Worm (Caenorhabditis elegans) whole organism, L1 larva: ENCODE data around the gene srbc-71.

ENCODE experiments used
- F16B12.6 ChIP-seq: fragments of 150-350 bp; optimal IDR thresholded peaks from 2 replicates; lab custom pipeline; 2014; ENCODE audit warnings: missing biosample characterization, missing genetic modification characterization
- ceh-8 ChIP-seq: fragments of 200-800 bp; sonication (Bioruptor generic); optimal IDR thresholded peaks from 2 replicates; lab custom pipeline; 2018; ENCODE audit warnings: mild to moderate bottlenecking, missing genetic modification characterization, moderate library complexity, missing compliant biosample characterization
- ceh-88 ChIP-seq: fragments of 200-800 bp; sonication (Bioruptor generic); IDR thresholded peaks from 2 replicates; pipeline ENCODE4 v1.3.6; 2022; ENCODE audit warnings: missing genetic modification characterization, missing compliant biosample characterization
- dpl-1 ChIP-seq, 3 experiments: fragments of 150-350 bp in 2 of 3; sonication (generic microtip) in 1 of 3; optimal IDR thresholded peaks; 2 replicates each; lab custom pipeline; 2014 to 2017; ENCODE audit warnings: missing biosample characterization in 3 of 3, missing genetic modification characterization in 3 of 3, missing genetic modification reagents in 3 of 3
- dsc-1 ChIP-seq: sonication (generic microtip); optimal IDR thresholded peaks from 2 replicates; lab custom pipeline; 2016; ENCODE audit warnings: mild to moderate bottlenecking, missing genetic modification characterization, missing compliant biosample characterization
- efl-1 ChIP-seq, 4 experiments: fragments of 150-350 bp; optimal IDR thresholded peaks in 3 of 4; peaks in 1 of 4; 1 replicate in 1 of 4; 2 replicates in 3 of 4; lab custom pipeline; 2014; ENCODE audit warnings: missing biosample characterization in 2 of 4, missing genetic modification characterization in 2 of 4, missing genetic modification reagents in 2 of 4
- egl-13 ChIP-seq: sonication (generic microtip); optimal IDR thresholded peaks from 2 replicates; lab custom pipeline; 2016; ENCODE audit warnings: missing genotype, missing genetic modification reagents, missing genetic modification characterization, missing compliant biosample characterization
- fkh-8 ChIP-seq: sonication (generic microtip); optimal IDR thresholded peaks from 2 replicates; lab custom pipeline; 2016; ENCODE audit warnings: mild to moderate bottlenecking, missing genetic modification characterization, missing compliant biosample characterization
- grh-1 ChIP-seq: fragments of 200-800 bp; sonication (Bioruptor generic); IDR thresholded peaks from 2 replicates; pipeline ENCODE4 v1.3.6; 2022; ENCODE audit warnings: missing genetic modification reagents, missing genetic modification characterization, missing compliant biosample characterization
- isw-1 ChIP-seq: fragments of 200-800 bp; sonication (Bioruptor generic); IDR thresholded peaks from 2 replicates; pipeline ENCODE4 v1.3.6; 2022; ENCODE audit warnings: missing genetic modification characterization, missing compliant biosample characterization
- lin-14 ChIP-seq: fragments of 200-800 bp; sonication (Bioruptor generic); optimal IDR thresholded peaks from 2 replicates; lab custom pipeline; 2018; ENCODE audit warnings: mild to moderate bottlenecking, missing genetic modification characterization, moderate library complexity, missing compliant biosample characterization
- lin-15B ChIP-seq: fragments of 150-350 bp; sonication (generic microtip); optimal IDR thresholded peaks from 3 replicates; lab custom pipeline; 2014; ENCODE audit warnings: missing biosample characterization, missing genetic modification characterization
- lin-35 ChIP-seq, 2 experiments: fragments of 150-350 bp; optimal IDR thresholded peaks; 2 replicates each; lab custom pipeline; 2014; ENCODE audit warnings: missing biosample characterization in 2 of 2, missing genetic modification characterization in 2 of 2, missing genetic modification reagents in 2 of 2
- lin-39 ChIP-seq: fragments of 150-350 bp; optimal IDR thresholded peaks from 2 replicates; lab custom pipeline; 2014; ENCODE audit warnings: missing biosample characterization, missing genetic modification reagents, missing genetic modification characterization
- lsy-2 ChIP-seq, 2 experiments: fragments of 150-350 bp; optimal IDR thresholded peaks; 2 replicates each; lab custom pipeline; 2014; ENCODE audit warnings: missing biosample characterization in 2 of 2, missing genetic modification characterization in 2 of 2
- mab-9 ChIP-seq: fragments of 200-800 bp; sonication (Bioruptor generic); IDR thresholded peaks from 2 replicates; pipeline ENCODE4 v1.3.6; 2022; ENCODE audit warnings: missing genetic modification reagents, missing genetic modification characterization, missing compliant biosample characterization
- mep-1 ChIP-seq: fragments of 150-350 bp; optimal IDR thresholded peaks from 2 replicates; lab custom pipeline; 2014; ENCODE audit warnings: missing biosample characterization, missing genetic modification characterization
- nhr-19 ChIP-seq: fragments of 200-800 bp; sonication (Bioruptor generic); conservative IDR thresholded peaks from 2 replicates; pipeline ENCODE4 v1.3.6; 2022; ENCODE audit warnings: missing genetic modification characterization, missing compliant biosample characterization
- nhr-20 ChIP-seq: sonication (generic microtip); optimal IDR thresholded peaks from 2 replicates; lab custom pipeline; 2016; ENCODE audit warnings: mild to moderate bottlenecking, missing genetic modification characterization, missing compliant biosample characterization
- nhr-47 ChIP-seq: sonication (generic microtip); optimal IDR thresholded peaks from 2 replicates; lab custom pipeline; 2016; ENCODE audit warnings: mild to moderate bottlenecking, missing genetic modification characterization, moderate library complexity, missing compliant biosample characterization
- nhr-71 ChIP-seq: sonication (generic microtip); optimal IDR thresholded peaks from 2 replicates; lab custom pipeline; 2016; ENCODE audit warnings: mild to moderate bottlenecking, missing genetic modification characterization, moderate library complexity, missing compliant biosample characterization
- nhr-76 ChIP-seq: sonication (generic microtip); optimal IDR thresholded peaks from 2 replicates; lab custom pipeline; 2017; ENCODE audit warnings: missing biosample characterization, missing genetic modification characterization
- nhr-85 ChIP-seq: sonication (generic microtip); peaks from one replicate; lab custom pipeline; 2016; ENCODE audit warnings: missing genetic modification characterization, inconsistent platforms, missing compliant biosample characterization
- nhr-90 ChIP-seq: sonication (generic microtip); optimal IDR thresholded peaks from 2 replicates; lab custom pipeline; 2016; ENCODE audit warnings: mild to moderate bottlenecking, missing genetic modification characterization, missing compliant biosample characterization; ENCODE audit not compliant: poor library complexity
- rnt-1 ChIP-seq: sonication (generic microtip); optimal IDR thresholded peaks from 2 replicates; lab custom pipeline; 2016; ENCODE audit warnings: mild to moderate bottlenecking, missing genetic modification characterization, moderate library complexity, missing compliant biosample characterization
- snu-23 ChIP-seq: sonication (generic microtip); optimal IDR thresholded peaks from 2 replicates; lab custom pipeline; 2016; ENCODE audit warnings: missing genetic modification characterization, missing compliant biosample characterization
- swsn-7 ChIP-seq: sonication (generic microtip); optimal IDR thresholded peaks from 2 replicates; lab custom pipeline; 2016; ENCODE audit warnings: missing genetic modification characterization, missing compliant biosample characterization
- tbx-2 ChIP-seq: sonication (generic microtip); optimal IDR thresholded peaks from 2 replicates; lab custom pipeline; 2016; ENCODE audit warnings: missing genetic modification characterization, missing compliant biosample characterization
- unc-86 ChIP-seq: sonication (generic microtip); optimal IDR thresholded peaks from 2 replicates; lab custom pipeline; 2016; ENCODE audit warnings: missing genetic modification characterization, missing compliant biosample characterization
- unc-98 ChIP-seq: fragments of 200-800 bp; sonication (Bioruptor generic); IDR thresholded peaks from 2 replicates; pipeline ENCODE4 v1.3.6; 2022; ENCODE audit warnings: missing genetic modification characterization, missing compliant biosample characterization
- vab-15 ChIP-seq: sonication (generic microtip); optimal IDR thresholded peaks from 2 replicates; lab custom pipeline; 2017; ENCODE audit warnings: missing genotype, mild to moderate bottlenecking, missing genetic modification characterization, missing compliant biosample characterization
- xbp-1 ChIP-seq: sonication (generic microtip); optimal IDR thresholded peaks from 2 replicates; lab custom pipeline; 2016; ENCODE audit warnings: missing genetic modification characterization, missing compliant biosample characterization

srbc-71 gene

DNA sequence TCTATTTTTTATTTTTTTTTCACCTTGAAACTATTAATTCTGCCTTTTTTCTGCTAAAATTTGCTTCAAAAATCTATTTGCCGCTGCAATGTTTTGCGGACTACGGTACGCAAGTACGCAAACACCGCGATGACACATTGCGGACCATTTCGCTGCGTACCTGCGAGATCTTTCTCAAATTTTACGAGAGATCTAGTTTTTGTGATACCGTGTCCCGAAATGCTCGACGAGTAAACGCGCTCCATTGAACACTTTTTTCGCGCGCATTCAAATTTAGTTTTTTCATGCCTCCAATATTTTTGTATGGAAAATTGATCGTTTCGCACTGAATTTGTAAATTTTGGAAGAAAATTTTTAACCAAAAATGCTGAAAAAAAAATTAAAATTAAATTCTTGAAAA, 41.0 kb downstream of the srbc-71 start:
- peak; percentile 99 for TF ChIP-seq grh-1 (GFP tag; lab: Robert Waterston, UW)
- peak; percentile 43 to 71 (median 64) for TF ChIP-seq dpl-1 (GFP tag; optimal IDR thresholded peaks at IDR 0.05; lab: Kevin White, UChicago)
- TF ChIP-seq ceh-88 (GFP tag; lab: Robert Waterston, UW) = peak; percentile 97
- TF ChIP-seq xbp-1 (tag; lab: Kevin White, UChicago) = peak; percentile 42
- TF ChIP-seq egl-13 = peak; percentile 31
- TF ChIP-seq rnt-1 (tag; lab: Kevin White, UChicago) = peak; percentile 62
- peak; percentile 64 to 76 for TF ChIP-seq lsy-2 (tag; optimal IDR thresholded peaks at IDR 0.05; lab: Kevin White, UChicago)
- peak; percentile 27 for TF ChIP-seq lin-15B (tag; lab: Kevin White, UChicago)
- peak; percentile 16 for TF ChIP-seq fkh-8 (tag; lab: Kevin White, UChicago)
- TF ChIP-seq nhr-20 = peak; percentile 40
- TF ChIP-seq tbx-2 (tag; lab: Kevin White, UChicago) = peak; percentile 44
- peak; percentile 47 for TF ChIP-seq snu-23 (GFP tag; lab: Kevin White, UChicago)
- peak; percentile 66 for TF ChIP-seq nhr-85
- peak; percentile 46 for TF ChIP-seq F16B12.6 (tag; lab: Kevin White, UChicago)
- peak; percentile 92 for TF ChIP-seq mab-9 (GFP tag; lab: Robert Waterston, UW)
- TF ChIP-seq swsn-7 (tag; lab: Kevin White, UChicago) = peak; percentile 40
- TF ChIP-seq nhr-71 = peak; percentile 74
- peak; percentile 45 for TF ChIP-seq nhr-90 (tag; lab: Kevin White, UChicago)
- TF ChIP-seq nhr-47 = peak; percentile 74
- peak; percentile 98 for TF ChIP-seq isw-1 (GFP tag; lab: Robert Waterston, UW)
- TF ChIP-seq lin-14 = peak; percentile 45
- peak; percentile 47 to 71 for TF ChIP-seq efl-1 (optimal IDR thresholded peaks at IDR 0.05; lab: Kevin White, UChicago)
- TF ChIP-seq efl-1 (GFP tag; optimal IDR thresholded peaks at IDR 0.05 in 1 of 2; lab: Kevin White, UChicago) = peak; percentile 74 to 97
- peak; percentile 22 for TF ChIP-seq unc-86 (tag; lab: Kevin White, UChicago)
- peak; percentile 87 for TF ChIP-seq unc-98 (GFP tag; lab: Robert Waterston, UW)
- peak; percentile 58 to 71 for TF ChIP-seq lin-35 (GFP tag; optimal IDR thresholded peaks at IDR 0.05; lab: Kevin White, UChicago)
- peak; percentile 98 for TF ChIP-seq nhr-19 (GFP tag; lab: Robert Waterston, UW)
- peak; percentile 22 for TF ChIP-seq dsc-1 (tag; lab: Kevin White, UChicago)

DNA sequence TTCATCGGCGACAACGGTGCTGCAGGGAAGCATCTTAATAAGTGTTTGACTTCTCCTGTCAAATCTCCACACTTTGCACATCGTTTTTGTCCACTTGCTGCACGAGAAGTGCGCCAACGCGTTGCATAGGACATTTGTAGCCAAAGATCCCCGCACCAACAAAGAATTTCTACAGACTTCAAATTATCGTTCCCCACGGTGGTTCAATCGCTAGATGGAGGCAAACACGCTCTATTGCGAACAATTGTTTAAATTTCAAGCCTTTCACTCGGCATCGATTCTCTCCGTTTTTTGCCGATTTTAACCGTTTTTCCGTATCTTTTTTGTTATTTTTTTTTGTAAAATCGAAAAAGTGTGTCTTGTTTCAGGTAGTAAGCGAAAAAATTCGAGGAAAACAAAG, 45.7 kb downstream of the srbc-71 start:
- TF ChIP-seq vab-15 = peak; percentile 35
- peak in 1 of 2 experiments; percentile 36 for TF ChIP-seq lsy-2 (tag; optimal IDR thresholded peaks at IDR 0.05; lab: Kevin White, UChicago)
- TF ChIP-seq efl-1 (optimal IDR thresholded peaks at IDR 0.05; lab: Kevin White, UChicago) = peak in 1 of 2 experiments; percentile 15
- peak in 1 of 2 experiments; percentile 63 for TF ChIP-seq efl-1 (GFP tag; optimal IDR thresholded peaks at IDR 0.05 in 1 of 2; lab: Kevin White, UChicago)

DNA sequence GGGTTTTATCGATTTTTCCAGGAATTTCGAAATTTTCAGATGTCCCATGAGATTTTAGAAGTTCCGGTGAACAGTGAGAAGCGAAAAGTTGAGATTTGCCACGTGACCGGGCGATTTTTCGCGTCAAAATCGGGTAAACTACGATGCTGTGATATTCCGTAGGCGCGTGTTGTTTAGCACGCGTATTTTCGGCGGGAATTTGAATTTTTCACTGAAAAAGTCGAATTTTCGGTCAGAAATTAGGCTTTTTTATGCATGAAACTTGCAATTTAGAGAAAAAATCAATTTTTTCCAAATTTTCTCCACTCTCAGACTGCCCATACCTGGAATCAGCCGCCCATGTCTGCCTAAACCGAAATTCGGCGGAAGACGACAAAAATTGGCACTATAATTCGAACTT, 47.3 kb downstream of the srbc-71 start, which contains the start of gene tsen-34:
Gene tsen-34, plus strand, starts transcription at position 34 of the 400 bp plus-strand sequence.
- TF ChIP-seq mep-1 (tag; lab: Kevin White, UChicago) (no peak), nhr-85 (peak; percentile 76), efl-1 (optimal IDR thresholded peaks at IDR 0.05; lab: Kevin White, UChicago) (no peak), efl-1 (GFP tag; optimal IDR thresholded peaks at IDR 0.05 in 1 of 2; lab: Kevin White, UChicago) (peak in 1 of 2 experiments; percentile 91)

- peak in 1 of 3 experiments; percentile 10 for TF ChIP-seq dpl-1 (GFP tag; optimal IDR thresholded peaks at IDR 0.05; lab: Kevin White, UChicago)
- TF ChIP-seq lin-39 (tag; lab: Kevin White, UChicago) = no peak
- TF ChIP-seq lin-15B (tag; lab: Kevin White, UChicago) = peak; percentile 23
- no peak for TF ChIP-seq nhr-76 (tag; lab: Kevin White, UChicago)
- peak; percentile 13 to 28 for TF ChIP-seq efl-1 (optimal IDR thresholded peaks at IDR 0.05; lab: Kevin White, UChicago)
- peak; percentile 29 to 91 for TF ChIP-seq efl-1 (GFP tag; optimal IDR thresholded peaks at IDR 0.05 in 1 of 2; lab: Kevin White, UChicago)
- TF ChIP-seq unc-98 (GFP tag; lab: Robert Waterston, UW) = no peak
Observed at ce11 chrIV:4177560-4177959, 48.2 kb downstream of the srbc-71 start.

ce11 chrIV:4176659-4177058, 49.1 kb downstream of the srbc-71 start:
- TF ChIP-seq ceh-8 (GFP tag; lab: Kevin White, UChicago) = no peak
- TF ChIP-seq dsc-1 (tag; lab: Kevin White, UChicago) = no peak
- TF ChIP-seq efl-1 (optimal IDR thresholded peaks at IDR 0.05; lab: Kevin White, UChicago) = no peak
- TF ChIP-seq efl-1 (GFP tag; optimal IDR thresholded peaks at IDR 0.05 in 1 of 2; lab: Kevin White, UChicago) = peak; percentile 38 to 51
- TF ChIP-seq dpl-1 (GFP tag; optimal IDR thresholded peaks at IDR 0.05; lab: Kevin White, UChicago) = peak in 1 of 3 experiments; percentile 9
- peak; percentile 33 for TF ChIP-seq nhr-85
- no peak for TF ChIP-seq fkh-8 (tag; lab: Kevin White, UChicago)
